Worm (Caenorhabditis elegans) whole organism, young adult: ENCODE results near the gene F35E8.1.

ENCODE experiments used
- F39B2.1 ChIP-seq: fragments of 200-800 bp; sonication (Bioruptor generic); IDR thresholded peaks from 2 replicates; pipeline ENCODE4 v1.3.6; 2022; ENCODE audit warnings: missing genetic modification reagents, missing genetic modification characterization, missing compliant biosample characterization
- F52B5.7 ChIP-seq: sonication (generic microtip); optimal IDR thresholded peaks from 2 replicates; lab custom pipeline; 2016; ENCODE audit warnings: mild to moderate bottlenecking, missing genetic modification characterization, missing compliant biosample characterization
- F57A8.1 ChIP-seq: fragments of 200-800 bp; sonication (Bioruptor generic); optimal IDR thresholded peaks from 2 replicates; lab custom pipeline; 2018; ENCODE audit warnings: mild to moderate bottlenecking, missing genetic modification characterization, moderate library complexity, missing compliant biosample characterization
- F57C9.4 ChIP-seq: sonication (generic microtip); optimal IDR thresholded peaks from 2 replicates; lab custom pipeline; 2017; ENCODE audit warnings: mild to moderate bottlenecking, missing genetic modification characterization, missing compliant biosample characterization
- Y53F4B.3 ChIP-seq: fragments of 200-800 bp; sonication (Bioruptor generic); IDR thresholded peaks from 2 replicates; pipeline ENCODE4 v1.3.6; 2022; ENCODE audit warnings: missing genetic modification reagents, missing genetic modification characterization, missing compliant biosample characterization
- Y67H2A.10 ChIP-seq: fragments of 200-800 bp; sonication (Bioruptor generic); conservative IDR thresholded peaks from 2 replicates; pipeline ENCODE4 v1.3.6; 2022; ENCODE audit warnings: missing genetic modification reagents, missing genetic modification characterization, missing compliant biosample characterization
- ama-1 ChIP-seq, 3 experiments: fragments of 150-350 bp in 1 of 3; sonication (generic microtip) in 2 of 3; optimal IDR thresholded peaks; 2 replicates each; lab custom pipeline; 2014 to 2018; ENCODE audit warnings: missing biosample characterization in 2 of 3, missing genetic modification characterization in 2 of 3, missing genetic modification reagents in 2 of 3
- aptf-3 ChIP-seq: fragments of 200-800 bp; sonication (Bioruptor generic); IDR thresholded peaks from 2 replicates; pipeline ENCODE4 v1.3.6; 2022; ENCODE audit warnings: missing genetic modification characterization, missing compliant biosample characterization
- attf-5 ChIP-seq: fragments of 200-800 bp; sonication (Bioruptor generic); optimal IDR thresholded peaks from 2 replicates; lab custom pipeline; 2018; ENCODE audit warnings: mild to moderate bottlenecking, missing genetic modification characterization, missing compliant biosample characterization
- bed-2 ChIP-seq: fragments of 200-800 bp; sonication (Bioruptor generic); IDR thresholded peaks from 2 replicates; pipeline ENCODE4 v1.3.6; 2022; ENCODE audit warnings: missing genetic modification reagents, missing genetic modification characterization, missing compliant biosample characterization
- cebp-1 ChIP-seq, 2 experiments: fragments of 200-800 bp in 1 of 2; sonication (Bioruptor generic) in 1 of 2; sonication (generic microtip) in 1 of 2; IDR thresholded peaks in 1 of 2; optimal IDR thresholded peaks in 1 of 2; 2 replicates each; pipeline versions ENCODE4 v1.3.6 to Lab custom; 2017 to 2022; ENCODE audit warnings: missing compliant biosample characterization in 2 of 2, missing genetic modification characterization in 2 of 2, mild to moderate bottlenecking in 1 of 2, missing genetic modification reagents in 1 of 2, moderate library complexity in 1 of 2
- cebp-2 ChIP-seq: fragments of 200-800 bp; sonication (Bioruptor generic); IDR thresholded peaks from 2 replicates; pipeline ENCODE4 v1.3.6; 2022; ENCODE audit warnings: missing genetic modification characterization, missing compliant biosample characterization
- chd-7 ChIP-seq: sonication (generic microtip); optimal IDR thresholded peaks from 2 replicates; lab custom pipeline; 2016; ENCODE audit warnings: mild to moderate bottlenecking, missing genetic modification characterization, moderate library complexity, missing compliant biosample characterization
- die-1 ChIP-seq: sonication (generic microtip); optimal IDR thresholded peaks from 2 replicates; lab custom pipeline; 2016; ENCODE audit warnings: missing genotype, mild to moderate bottlenecking, missing genetic modification characterization, missing compliant biosample characterization
- dox-1 ChIP-seq: fragments of 200-800 bp; sonication (Bioruptor generic); IDR thresholded peaks from 2 replicates; pipeline ENCODE4 v1.3.6; 2022; ENCODE audit warnings: missing genetic modification reagents, missing genetic modification characterization, missing compliant biosample characterization
- ekl-4 ChIP-seq: fragments of 200-800 bp; sonication (Bioruptor generic); IDR thresholded peaks from 2 replicates; pipeline ENCODE4 v1.3.6; 2022; ENCODE audit warnings: missing genetic modification reagents, missing genetic modification characterization, missing compliant biosample characterization
- fkh-3 ChIP-seq: sonication (generic microtip); optimal IDR thresholded peaks from 2 replicates; lab custom pipeline; 2016; ENCODE audit warnings: mild to moderate bottlenecking, missing genetic modification characterization, missing compliant biosample characterization
- gei-17 ChIP-seq: fragments of 200-800 bp; sonication (Bioruptor generic); optimal IDR thresholded peaks from 2 replicates; lab custom pipeline; 2018; ENCODE audit warnings: mild to moderate bottlenecking, missing genetic modification characterization, missing compliant biosample characterization
- hlh-26 ChIP-seq: fragments of 200-800 bp; sonication (Bioruptor generic); conservative IDR thresholded peaks from 2 replicates; pipeline ENCODE4 v1.3.6; 2022; ENCODE audit warnings: missing genetic modification reagents, missing genetic modification characterization, missing compliant biosample characterization
- hsf-1 ChIP-seq: fragments of 200-800 bp; sonication (Bioruptor generic); IDR thresholded peaks from 2 replicates; pipeline ENCODE4 v1.3.6; 2022; ENCODE audit warnings: missing genetic modification reagents, missing genetic modification characterization, missing compliant biosample characterization
- let-526 ChIP-seq: fragments of 200-800 bp; sonication (Bioruptor generic); IDR thresholded peaks from 2 replicates; pipeline ENCODE4 v1.3.6; 2022; ENCODE audit warnings: missing genetic modification reagents, missing genetic modification characterization, missing compliant biosample characterization
- lin-35 ChIP-seq, 3 experiments: fragments of 150-350 bp in 2 of 3; sonication (generic microtip) in 1 of 3; optimal IDR thresholded peaks; 2 replicates each; lab custom pipeline; 2014 to 2018; ENCODE audit warnings: missing biosample characterization in 3 of 3, missing genetic modification characterization in 3 of 3, missing genetic modification reagents in 3 of 3
- nhr-120 ChIP-seq: fragments of 200-800 bp; sonication (Bioruptor generic); IDR thresholded peaks from 2 replicates; pipeline ENCODE4 v1.3.6; 2022; ENCODE audit warnings: missing genetic modification characterization, missing compliant biosample characterization
- nhr-80 ChIP-seq: sonication (generic microtip); optimal IDR thresholded peaks from 2 replicates; lab custom pipeline; 2016; ENCODE audit warnings: missing genetic modification characterization, missing compliant biosample characterization
- rcor-1 ChIP-seq: fragments of 200-800 bp; sonication (Bioruptor generic); IDR thresholded peaks from 2 replicates; pipeline ENCODE4 v1.3.6; 2022; ENCODE audit warnings: missing genetic modification reagents, missing genetic modification characterization, missing compliant biosample characterization
- rpc-1 ChIP-seq, 2 experiments: fragments of 150-350 bp in 1 of 2; sonication (generic microtip) in 1 of 2; optimal IDR thresholded peaks; 2 replicates each; lab custom pipeline; 2014 to 2018; ENCODE audit warnings: missing biosample characterization in 1 of 2, missing genetic modification characterization in 1 of 2, missing genetic modification reagents in 1 of 2, missing genotype in 1 of 2
- tlf-1 ChIP-seq: fragments of 200-800 bp; sonication (Bioruptor generic); optimal IDR thresholded peaks from 2 replicates; lab custom pipeline; 2018; ENCODE audit warnings: mild to moderate bottlenecking, missing genetic modification characterization, missing compliant biosample characterization
- zfh-2 ChIP-seq: fragments of 200-800 bp; sonication (Bioruptor generic); conservative IDR thresholded peaks from 2 replicates; pipeline ENCODE4 v1.3.6; 2022; ENCODE audit warnings: missing genetic modification reagents, missing genetic modification characterization, missing compliant biosample characterization
- zim-3 ChIP-seq: sonication (generic microtip); optimal IDR thresholded peaks from 2 replicates; lab custom pipeline; 2017; ENCODE audit warnings: mild to moderate bottlenecking, missing genetic modification characterization, moderate library complexity, missing compliant biosample characterization
- ztf-22 ChIP-seq: fragments of 200-800 bp; sonication (Bioruptor generic); optimal IDR thresholded peaks from 2 replicates; lab custom pipeline; 2018; ENCODE audit warnings: mild to moderate bottlenecking, missing genetic modification characterization, moderate library complexity, missing compliant biosample characterization

The F35E8.1 gene

DNA sequence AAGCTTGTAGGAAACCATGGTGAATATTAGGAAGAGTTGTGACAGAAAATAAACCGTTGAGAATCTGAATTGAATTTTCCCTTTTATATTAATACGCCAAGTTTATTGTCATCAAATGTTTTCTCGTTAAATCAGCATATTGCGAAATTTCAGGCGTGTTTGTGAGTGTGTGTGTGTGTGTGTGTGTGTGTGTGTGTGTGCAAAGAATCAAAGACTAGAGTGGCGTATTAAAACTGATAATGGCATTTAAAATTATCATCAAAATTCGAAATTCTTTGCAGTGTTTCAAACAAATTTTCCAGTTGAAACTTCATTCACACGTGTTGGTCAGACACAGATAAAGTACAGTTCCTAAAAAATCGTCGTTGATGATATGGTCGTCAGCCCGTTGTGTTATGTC lies 10.5 kb upstream of the F35E8.1 start, which contains the start of gene gst-38:
Gene gst-38 (minus strand): TSS at position 152 of the 400 bp plus-strand sequence.
- TF ChIP-seq nhr-80 (tag; lab: Kevin White, UChicago) (peak; percentile 82), cebp-1 (GFP tag; IDR thresholded peaks at IDR 0.05; lab: Robert Waterston, UW) (peak; percentile 86), cebp-1 (tag; optimal IDR thresholded peaks at IDR 0.05; lab: Kevin White, UChicago) (peak; percentile 93), aptf-3 (GFP tag; lab: Robert Waterston, UW) (no peak), gei-17 (GFP tag; lab: Kevin White, UChicago) (no peak), bed-2 (GFP tag; lab: Robert Waterston, UW) (no peak)
- TF ChIP-seq, all 124 proteins: peak for 2

DNA sequence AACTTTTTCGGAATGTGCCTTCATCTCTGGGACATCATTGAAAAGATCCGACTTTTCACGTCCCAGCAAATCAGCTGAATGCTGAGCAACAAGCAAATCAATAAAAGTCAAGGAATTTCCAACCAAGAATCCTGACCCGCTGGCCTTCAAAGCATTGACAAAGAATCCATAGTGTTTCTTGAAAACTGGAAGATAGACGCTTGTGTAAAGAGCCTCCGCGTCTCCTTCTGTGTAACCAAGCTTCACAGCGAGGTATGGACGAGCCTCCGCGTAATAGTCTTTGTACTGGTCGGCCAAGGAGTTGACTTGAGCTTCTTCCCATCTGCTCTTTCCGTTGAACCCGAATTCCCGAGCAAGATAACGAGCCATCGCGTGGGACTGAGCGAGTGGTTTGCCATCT lies 9.9 kb upstream of the F35E8.1 start:
- no peak for TF ChIP-seq ztf-22 (GFP tag; lab: Kevin White, UChicago)
- no peak for TF ChIP-seq lin-35 (GFP tag; optimal IDR thresholded peaks at IDR 0.05; lab: Kevin White, UChicago)

ce11 chrV:15914774-15915173 lies 9.3 kb upstream of the F35E8.1 start:
- TF ChIP-seq F57C9.4 (tag; lab: Kevin White, UChicago) (no peak), zfh-2 (GFP tag; lab: Robert Waterston, UW) (peak; percentile 59), chd-7 (tag; lab: Kevin White, UChicago) (no peak), F57A8.1 (GFP tag; lab: Kevin White, UChicago) (no peak), Y53F4B.3 (no peak), cebp-2 (GFP tag; lab: Robert Waterston, UW) (0 out of 2 replicates have a peak, but pooled peaks have one; percentile 67), nhr-80 (tag; lab: Kevin White, UChicago) (no peak), Y67H2A.10 (GFP tag; lab: Robert Waterston, UW) (no peak)
- TF ChIP-seq, all 124 proteins: peak for 2

ce11 chrV:15913714-15914113 lies 8.3 kb upstream of the F35E8.1 start, which contains the start of gene F35E8.7:
Gene F35E8.7, plus strand, starts transcription at chrV:15914014.
- TF ChIP-seq ama-1 (optimal IDR thresholded peaks at IDR 0.05; lab: Kevin White, UChicago) (no peak), ama-1 (GFP tag; optimal IDR thresholded peaks at IDR 0.05; lab: Kevin White, UChicago) (no peak), dox-1 (GFP tag; lab: Robert Waterston, UW) (no peak), rpc-1 (optimal IDR thresholded peaks at IDR 0.05; lab: Kevin White, UChicago) (no peak), rpc-1 (tag; optimal IDR thresholded peaks at IDR 0.05; lab: Kevin White, UChicago) (no peak), attf-5 (GFP tag; lab: Kevin White, UChicago) (no peak), tlf-1 (GFP tag; lab: Kevin White, UChicago) (no peak), hsf-1 (no peak), ekl-4 (GFP tag; lab: Robert Waterston, UW) (no peak), zim-3 (tag; lab: Kevin White, UChicago) (no peak), lin-35 (GFP tag; optimal IDR thresholded peaks at IDR 0.05; lab: Kevin White, UChicago) (no peak), F52B5.7 (tag; lab: Kevin White, UChicago) (no peak), aptf-3 (GFP tag; lab: Robert Waterston, UW) (no peak), let-526 (GFP tag; lab: Robert Waterston, UW) (no peak), nhr-120 (GFP tag; lab: Robert Waterston, UW) (no peak), die-1 (tag; lab: Kevin White, UChicago) (no peak), fkh-3 (tag; lab: Kevin White, UChicago) (no peak), rcor-1 (GFP tag; lab: Robert Waterston, UW) (no peak)

ce11 chrV:15912677-15913076 lies 7.2 kb upstream of the F35E8.1 start:
- TF ChIP-seq hlh-26 (GFP tag; lab: Robert Waterston, UW) (no peak), F52B5.7 (tag; lab: Kevin White, UChicago) (peak; percentile 17), F39B2.1 (GFP tag; lab: Robert Waterston, UW) (no peak), zfh-2 (GFP tag; lab: Robert Waterston, UW) (peak; percentile 73)
